Worm (Caenorhabditis elegans): Measurements from ENCODE around the gene nhr-267.
"Not testable (repeated sequence)": the region's sequence is repeated elsewhere in the genome, so short reads cannot be mapped to it uniquely, and the experiment has no call there.

nhr-267 gene

DNA sequence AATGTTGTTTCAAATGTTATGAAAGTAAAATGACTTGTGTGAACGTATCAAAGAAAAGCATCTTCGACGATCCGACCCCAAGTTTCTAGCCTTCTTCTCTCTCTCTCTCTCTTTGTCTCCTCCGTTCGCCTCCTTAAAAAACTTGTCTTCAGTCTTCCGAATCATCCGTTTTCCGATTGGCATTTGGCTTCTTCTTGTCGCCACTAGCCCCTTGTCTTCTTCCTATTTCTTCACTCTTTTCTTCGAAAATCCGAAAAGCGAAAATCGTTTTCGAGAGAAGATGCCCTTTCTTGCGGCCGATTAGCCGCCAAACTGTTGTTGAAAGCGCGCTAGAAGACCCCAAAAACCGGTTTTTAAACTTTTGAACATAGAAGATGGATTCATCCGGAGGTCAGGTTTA lies 27.7 kb downstream of the nhr-267 start:
- no peak for TF ChIP-seq attf-4 (tag; optimal IDR thresholded peaks at IDR 0.05)
- TF ChIP-seq sdz-12 (GFP tag; optimal IDR thresholded peaks at IDR 0.05): no peak
- TF ChIP-seq mdt-29 (GFP tag; IDR thresholded peaks at IDR 0.05): no peak
- TF ChIP-seq ama-1 (optimal IDR thresholded peaks at IDR 0.05): peak; percentile 93
- TF ChIP-seq nhr-48 (tag; optimal IDR thresholded peaks at IDR 0.05): peak; percentile 25
- TF ChIP-seq mdl-1 (tag; optimal IDR thresholded peaks at IDR 0.05): no peak
- peak; percentile 9 for TF ChIP-seq mep-1 (tag; optimal IDR thresholded peaks at IDR 0.05)
- peak; percentile 4 for TF ChIP-seq mxl-3 (GFP tag; optimal IDR thresholded peaks at IDR 0.05)
- TF ChIP-seq nhr-111 (GFP tag; optimal IDR thresholded peaks at IDR 0.05): no peak
- no peak for TF ChIP-seq aha-1 (tag)
- TF ChIP-seq F44E2.7 (GFP tag; IDR thresholded peaks at IDR 0.05): no peak
- TF ChIP-seq ZK337.2 (GFP tag; IDR thresholded peaks at IDR 0.05): no peak
- TF ChIP-seq hif-1 (tag; optimal IDR thresholded peaks at IDR 0.05): peak in 1 of 2 experiments; percentile 14
- TF ChIP-seq dpl-1 (GFP tag; optimal IDR thresholded peaks at IDR 0.05): no peak
- no peak for TF ChIP-seq lsy-2 (tag; optimal IDR thresholded peaks at IDR 0.05)
- TF ChIP-seq pqm-1 (tag; optimal IDR thresholded peaks at IDR 0.05): no peak
- TF ChIP-seq nhr-76 (tag; optimal IDR thresholded peaks at IDR 0.05): no peak
- TF ChIP-seq ceh-62 (tag; optimal IDR thresholded peaks at IDR 0.05): no peak

ce11 chrIV:9256865-9257264 lies 29.3 kb downstream of the nhr-267 start:
- TF ChIP-seq aha-1 (tag) (peak; percentile 76), unc-39 (tag; optimal IDR thresholded peaks at IDR 0.05) (no peak), sdz-12 (GFP tag; optimal IDR thresholded peaks at IDR 0.05) (no peak), ctbp-1 (GFP tag; IDR thresholded peaks at IDR 0.05) (no peak)

DNA sequence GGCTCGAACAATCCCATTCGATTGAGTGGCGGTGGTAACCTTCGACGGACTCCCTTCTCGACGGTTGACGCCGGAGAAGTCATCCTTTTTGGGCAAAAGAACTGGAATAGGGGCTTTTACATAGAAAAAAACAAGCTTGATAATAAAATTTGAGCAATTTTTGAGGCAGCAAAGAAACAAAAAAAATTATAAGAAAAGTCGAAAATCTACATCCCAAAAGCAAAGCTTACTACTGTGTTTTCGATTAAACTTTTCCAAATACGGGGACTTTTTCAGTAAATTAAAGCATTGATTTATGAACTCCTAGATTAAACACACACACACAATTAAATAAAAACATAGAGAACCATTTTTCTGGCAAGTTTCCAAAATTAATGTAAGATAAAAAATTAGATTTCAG lies 30.2 kb downstream of the nhr-267 start, which contains the start of gene Y11D7A.9:
Y11D7A.9 (minus strand) TSS at position 101 of the 400 bp plus-strand sequence.
- TF ChIP-seq lin-13 (GFP tag; optimal IDR thresholded peaks at IDR 0.05): no peak
- no peak for TF ChIP-seq nhr-28 (tag; optimal IDR thresholded peaks at IDR 0.05)
- no peak for TF ChIP-seq Y105C5A.15 (GFP tag; IDR thresholded peaks at IDR 0.05)
- TF ChIP-seq hlh-30 (tag; optimal IDR thresholded peaks at IDR 0.05; ENCODE audit: insufficient read depth): no peak
- TF ChIP-seq ceh-20 (GFP tag; IDR thresholded peaks at IDR 0.05): no peak
- TF ChIP-seq lir-3 (tag; optimal IDR thresholded peaks at IDR 0.05): no peak
- no peak for TF ChIP-seq nhr-42 (GFP tag; IDR thresholded peaks at IDR 0.05)
- no peak for TF ChIP-seq aha-1 (tag)
- TF ChIP-seq attf-4 (tag; optimal IDR thresholded peaks at IDR 0.05): no peak
- no peak for TF ChIP-seq daf-19 (GFP tag; conservative IDR thresholded peaks at IDR 0.05)
- no peak for TF ChIP-seq unc-130 (GFP tag; optimal IDR thresholded peaks at IDR 0.05)
- no peak for TF ChIP-seq lin-15B (tag; optimal IDR thresholded peaks at IDR 0.05)
- TF ChIP-seq dmd-9 (GFP tag; IDR thresholded peaks at IDR 0.05): no peak
- no peak for TF ChIP-seq F10B5.3 (tag; optimal IDR thresholded peaks at IDR 0.05)
- TF ChIP-seq daf-8 (GFP tag; IDR thresholded peaks at IDR 0.05): no peak
- TF ChIP-seq nhr-48 (tag; optimal IDR thresholded peaks at IDR 0.05): no peak

ce11 chrIV:9251079-9251478 lies 35.1 kb downstream of the nhr-267 start, which contains the start of gene Y11D7A.8:
TSS of gene Y11D7A.8 (plus strand) at chrIV:9251379.
- no peak for TF ChIP-seq mes-2 (tag; optimal IDR thresholded peaks at IDR 0.05; ENCODE audit: poor library complexity, severe bottlenecking)
- no peak for TF ChIP-seq mep-1 (tag; optimal IDR thresholded peaks at IDR 0.05)
- no peak for TF ChIP-seq ceh-32 (tag; optimal IDR thresholded peaks at IDR 0.05; ENCODE audit: poor library complexity)
- no peak for TF ChIP-seq dmd-9 (GFP tag; IDR thresholded peaks at IDR 0.05)

DNA sequence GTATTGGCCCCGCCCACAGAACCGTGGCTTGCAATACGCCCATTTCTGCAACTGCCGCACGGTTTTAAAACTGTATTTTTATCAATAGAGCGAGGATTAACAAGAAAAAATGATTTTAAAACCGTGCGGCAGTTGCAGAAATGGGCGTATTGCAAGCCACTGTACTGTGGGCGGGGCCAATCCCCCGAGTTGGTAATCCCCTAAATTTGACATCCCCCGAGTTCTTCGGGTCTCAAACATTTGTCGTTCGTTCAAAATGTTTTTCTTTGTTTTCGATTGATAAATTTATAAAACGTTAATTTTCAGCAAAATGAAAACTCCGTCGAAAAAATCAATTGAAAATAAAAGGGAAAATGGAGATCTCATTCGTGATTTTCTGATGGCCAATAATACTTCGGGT lies 37.0 kb downstream of the nhr-267 start, which contains the start of gene Y11D7A.7:
Y11D7A.7 (plus strand) TSS at position 301 of the 400 bp plus-strand sequence.
- TF ChIP-seq saeg-2 (GFP tag; IDR thresholded peaks at IDR 0.05); unc-62 (GFP tag; optimal IDR thresholded peaks at IDR 0.05 in 1 of 2); unc-62 (tag; optimal IDR thresholded peaks at IDR 0.05); nhr-237 (tag; optimal IDR thresholded peaks at IDR 0.05): not testable (repeated sequence)
